Fruit fly (Drosophila melanogaster): Measurements from ENCODE around the gene Scsalpha1.

The Scsalpha1 gene

dm6 chr3L:3791043-3791682, 22.8 kb upstream of the Scsalpha1 start:
- TF ChIP-seq CG6854 (GFP tag; optimal IDR thresholded peaks at IDR 0.05) = no peak
- TF ChIP-seq spab (GFP tag; optimal IDR thresholded peaks at IDR 0.05) = peak; percentile 1
- peak; percentile 12 for TF ChIP-seq Hr39 (GFP tag; optimal IDR thresholded peaks at IDR 0.05)
- peak; percentile 41; the same call in 1 of the 2 replicates for TF ChIP-seq CG15336 (GFP tag; IDR thresholded peaks at IDR 0.05)
- TF ChIP-seq lz (GFP tag; optimal IDR thresholded peaks at IDR 0.05) = no peak
- peak; percentile 20 for TF ChIP-seq Eip75B (GFP tag; optimal IDR thresholded peaks at IDR 0.05)
- peak; percentile 7 for TF ChIP-seq acj6 (GFP tag; optimal IDR thresholded peaks at IDR 0.05)
- no peak for TF ChIP-seq ss (GFP tag; optimal IDR thresholded peaks at IDR 0.05)
- TF ChIP-seq fd85E (GFP tag; optimal IDR thresholded peaks at IDR 0.05) = no peak
- peak; percentile 39 for TF ChIP-seq CG3919 (GFP tag; optimal IDR thresholded peaks at IDR 0.05)
- peak; percentile 75 for TF ChIP-seq Eip78C (GFP tag)
- peak; percentile 58 for TF ChIP-seq CG32006 (GFP tag; optimal IDR thresholded peaks at IDR 0.05)
- TF ChIP-seq OdsH (GFP tag; optimal IDR thresholded peaks at IDR 0.05) = peak; percentile 11
- TF ChIP-seq CG31627 (GFP tag; optimal IDR thresholded peaks at IDR 0.05) = no peak
- no peak; the same call in 2 of the 3 replicates for TF ChIP-seq CG8119 (GFP tag; IDR thresholded peaks at IDR 0.05)
- peak; percentile 8; the same call in 1 of the 2 replicates for TF ChIP-seq Gug (GFP tag; IDR thresholded peaks at IDR 0.05)
- peak; percentile 16 for TF ChIP-seq CG11902 (GFP tag; optimal IDR thresholded peaks at IDR 0.05)
- TF ChIP-seq pdm3 (GFP tag; optimal IDR thresholded peaks at IDR 0.05) = peak; percentile 20
- TF ChIP-seq CG6792 (GFP tag; optimal IDR thresholded peaks at IDR 0.05) = peak; percentile 20
- peak; percentile 53 for TF ChIP-seq CG6276 (GFP tag; optimal IDR thresholded peaks at IDR 0.05)
- peak; percentile 55; the same call in 2 of the 3 replicates for TF ChIP-seq eg (GFP tag; IDR thresholded peaks at IDR 0.05)
- peak; percentile 10 for TF ChIP-seq cyc (GFP tag; optimal IDR thresholded peaks at IDR 0.05)
- peak; percentile 11 for TF ChIP-seq Ets96B (tag; optimal IDR thresholded peaks at IDR 0.05)
- TF ChIP-seq topi (GFP tag; optimal IDR thresholded peaks at IDR 0.05) = peak; percentile 22
- TF ChIP-seq Ets21C (GFP tag; optimal IDR thresholded peaks at IDR 0.05) = no peak
- peak; percentile 47 for TF ChIP-seq achi (GFP tag; optimal IDR thresholded peaks at IDR 0.05)
- peak; percentile 14; the same call in 1 of the 3 replicates for TF ChIP-seq CG6163 (GFP tag; IDR thresholded peaks at IDR 0.05)
- TF ChIP-seq Hr4 (GFP tag; optimal IDR thresholded peaks at IDR 0.05) = peak; percentile 38
- TF ChIP-seq svp (GFP tag) = peak; percentile 28
- TF ChIP-seq CG11294 (GFP tag; IDR thresholded peaks at IDR 0.05) = no peak
- peak; percentile 41 for TF ChIP-seq CG10631 (GFP tag; optimal IDR thresholded peaks at IDR 0.05)
- TF ChIP-seq CG7368 (GFP tag; optimal IDR thresholded peaks at IDR 0.05) = peak; percentile 18
- TF ChIP-seq salr (GFP tag; optimal IDR thresholded peaks at IDR 0.05) = peak in 1 of 2 experiments; percentile 33
- no peak for TF ChIP-seq CG3032 (tag; optimal IDR thresholded peaks at IDR 0.05)
- TF ChIP-seq esn (GFP tag; optimal IDR thresholded peaks at IDR 0.05) = peak; percentile 32

dm6 chr3L:3797681-3798080, 16.3 kb upstream of the Scsalpha1 start:
- TF ChIP-seq CG6854 (GFP tag; optimal IDR thresholded peaks at IDR 0.05) (no peak), CG6163 (GFP tag; IDR thresholded peaks at IDR 0.05) (peak; percentile 25; the same call in 1 of the 3 replicates), CG11762 (GFP tag; optimal IDR thresholded peaks at IDR 0.05; ENCODE audit: insufficient read depth) (no peak), svp (GFP tag) (no peak), Smox (GFP tag; optimal IDR thresholded peaks at IDR 0.05) (no peak), spab (GFP tag; optimal IDR thresholded peaks at IDR 0.05) (no peak), vri (GFP tag; optimal IDR thresholded peaks at IDR 0.05) (no peak), salr (GFP tag; optimal IDR thresholded peaks at IDR 0.05) (no peak), CG10669 (GFP tag; optimal IDR thresholded peaks at IDR 0.05) (no peak), lz (GFP tag; optimal IDR thresholded peaks at IDR 0.05) (no peak), CG32006 (GFP tag; optimal IDR thresholded peaks at IDR 0.05) (peak; percentile 4), dac (GFP tag; optimal IDR thresholded peaks at IDR 0.05) (no peak)
